Worm (Caenorhabditis elegans): ENCODE data around the gene T01D1.4.

T01D1.4 gene

ce11 chrII:158004-158731, 20.7 kb downstream of the T01D1.4 start:
- no peak for TF ChIP-seq sma-9 (GFP tag; optimal IDR thresholded peaks at IDR 0.05)
- no peak for TF ChIP-seq sma-9 (tag; optimal IDR thresholded peaks at IDR 0.05)
- no peak for TF ChIP-seq nhr-23 (tag; optimal IDR thresholded peaks at IDR 0.05)
- no peak for TF ChIP-seq skn-1 (tag; optimal IDR thresholded peaks at IDR 0.05)
- TF ChIP-seq snpc-4 (tag; optimal IDR thresholded peaks at IDR 0.05), result no peak
- peak; percentile 3 for TF ChIP-seq egl-27 (tag; optimal IDR thresholded peaks at IDR 0.05)
- TF ChIP-seq alr-1 (tag; optimal IDR thresholded peaks at IDR 0.05), result no peak
- TF ChIP-seq nhr-21 (tag; optimal IDR thresholded peaks at IDR 0.05), result no peak
- no peak for TF ChIP-seq nhr-10 (tag; optimal IDR thresholded peaks at IDR 0.05)
- no peak for TF ChIP-seq mbf-1 (tag; optimal IDR thresholded peaks at IDR 0.05)
- TF ChIP-seq fos-1 (tag; optimal IDR thresholded peaks at IDR 0.05), result peak; percentile 37
- TF ChIP-seq nhr-129 (tag; optimal IDR thresholded peaks at IDR 0.05), result no peak
- TF ChIP-seq F13H6.1 (tag; optimal IDR thresholded peaks at IDR 0.05), result peak; percentile 7
- peak; percentile 21 for TF ChIP-seq lin-11 (tag; optimal IDR thresholded peaks at IDR 0.05)
- TF ChIP-seq blmp-1 (tag; optimal IDR thresholded peaks at IDR 0.05; ENCODE audit: insufficient read depth), result peak; percentile 80

- TF ChIP-seq ama-1 (optimal IDR thresholded peaks at IDR 0.05) (no peak), ztf-11 (tag; optimal IDR thresholded peaks at IDR 0.05) (no peak), egl-27 (tag; optimal IDR thresholded peaks at IDR 0.05) (no peak), lin-13 (GFP tag; optimal IDR thresholded peaks at IDR 0.05) (no peak), alr-1 (tag; optimal IDR thresholded peaks at IDR 0.05) (no peak), mbf-1 (tag; optimal IDR thresholded peaks at IDR 0.05) (no peak), nhr-21 (tag; optimal IDR thresholded peaks at IDR 0.05) (no peak), aly-2 (tag; optimal IDR thresholded peaks at IDR 0.05) (no peak), mdl-1 (tag; optimal IDR thresholded peaks at IDR 0.05) (no peak), snpc-4 (tag; optimal IDR thresholded peaks at IDR 0.05) (no peak), ZK546.5 (tag; optimal IDR thresholded peaks at IDR 0.05) (no peak), nhr-10 (tag; optimal IDR thresholded peaks at IDR 0.05) (no peak), blmp-1 (tag; optimal IDR thresholded peaks at IDR 0.05; ENCODE audit: insufficient read depth) (no peak), nhr-237 (tag; optimal IDR thresholded peaks at IDR 0.05) (no peak), lin-11 (tag; optimal IDR thresholded peaks at IDR 0.05) (no peak), elt-3 (tag; optimal IDR thresholded peaks at IDR 0.05) (no peak), skn-1 (tag; optimal IDR thresholded peaks at IDR 0.05) (no peak), zag-1 (tag; optimal IDR thresholded peaks at IDR 0.05) (no peak), dmd-4 (tag; optimal IDR thresholded peaks at IDR 0.05) (no peak), ceh-82 (tag; optimal IDR thresholded peaks at IDR 0.05) (no peak)
Measured at ce11 chrII:156999-157499, 21.8 kb downstream of the T01D1.4 start.

ce11 chrII:155904-156303, 23.0 kb downstream of the T01D1.4 start, which contains the start of gene mrpl-28:
Gene mrpl-28 (minus strand): TSS chrII:156009.
- peak; percentile 90 for TF ChIP-seq nhr-25 (tag; optimal IDR thresholded peaks at IDR 0.05)
- no peak for TF ChIP-seq mbf-1 (tag; optimal IDR thresholded peaks at IDR 0.05)
- peak; percentile 96 for TF ChIP-seq lin-11 (tag; optimal IDR thresholded peaks at IDR 0.05)
- TF ChIP-seq C34F6.9 (tag; optimal IDR thresholded peaks at IDR 0.05), result peak; percentile 95
- TF ChIP-seq ZK546.5 (tag; optimal IDR thresholded peaks at IDR 0.05), result peak; percentile 55
- peak; percentile 95 for TF ChIP-seq sma-3 (GFP tag; optimal IDR thresholded peaks at IDR 0.05)
- peak; percentile 60 for TF ChIP-seq Y55F3AM.14 (GFP tag; optimal IDR thresholded peaks at IDR 0.05)
- peak; percentile 95 for TF ChIP-seq crh-2 (tag; optimal IDR thresholded peaks at IDR 0.05)
- TF ChIP-seq nhr-6 (tag; optimal IDR thresholded peaks at IDR 0.05), result peak; percentile 90
- TF ChIP-seq mdl-1 (tag; optimal IDR thresholded peaks at IDR 0.05), result peak in 1 of 2 experiments; percentile 26
- TF ChIP-seq gmeb-1 (tag; optimal IDR thresholded peaks at IDR 0.05), result peak; percentile 97
- no peak for TF ChIP-seq unc-39 (tag; optimal IDR thresholded peaks at IDR 0.05)
- peak; percentile 81 for TF ChIP-seq snpc-4 (tag; optimal IDR thresholded peaks at IDR 0.05)
- peak; percentile 92 for TF ChIP-seq egl-27 (tag; optimal IDR thresholded peaks at IDR 0.05)
- peak; percentile 86 for TF ChIP-seq ztf-4 (tag; optimal IDR thresholded peaks at IDR 0.05)
- TF ChIP-seq ceh-82 (tag; optimal IDR thresholded peaks at IDR 0.05), result peak; percentile 79
- TF ChIP-seq ceh-16 (tag; optimal IDR thresholded peaks at IDR 0.05), result no peak
- peak; percentile 95 for TF ChIP-seq mab-5 (tag; optimal IDR thresholded peaks at IDR 0.05)
- TF ChIP-seq skn-1 (tag; optimal IDR thresholded peaks at IDR 0.05), result no peak
- peak; percentile 90 to 95 for TF ChIP-seq lsy-2 (tag; optimal IDR thresholded peaks at IDR 0.05)
- peak; percentile 73 for TF ChIP-seq R02D3.7 (tag; optimal IDR thresholded peaks at IDR 0.05)
- TF ChIP-seq lin-39 (tag; optimal IDR thresholded peaks at IDR 0.05), result no peak
- peak; percentile 64 for TF ChIP-seq zag-1 (tag; optimal IDR thresholded peaks at IDR 0.05)
- TF ChIP-seq F13H6.1 (tag; optimal IDR thresholded peaks at IDR 0.05), result peak; percentile 93
- no peak for TF ChIP-seq peb-1 (tag; optimal IDR thresholded peaks at IDR 0.05)
- no peak for TF ChIP-seq alr-1 (tag; optimal IDR thresholded peaks at IDR 0.05)
- TF ChIP-seq elt-3 (tag; optimal IDR thresholded peaks at IDR 0.05), result no peak
- TF ChIP-seq ztf-1 (GFP tag; conservative IDR thresholded peaks at IDR 0.05), result no peak
- TF ChIP-seq nhr-12 (tag; optimal IDR thresholded peaks at IDR 0.05), result no peak
- TF ChIP-seq nhr-77 (tag; optimal IDR thresholded peaks at IDR 0.05), result peak; percentile 29
- no peak for TF ChIP-seq dmd-4 (tag; optimal IDR thresholded peaks at IDR 0.05)
- TF ChIP-seq aly-2 (tag; optimal IDR thresholded peaks at IDR 0.05), result no peak
- TF ChIP-seq nhr-21 (tag; optimal IDR thresholded peaks at IDR 0.05), result peak; percentile 91
- TF ChIP-seq nhr-11 (tag; optimal IDR thresholded peaks at IDR 0.05), result no peak
- TF ChIP-seq nhr-23 (tag; optimal IDR thresholded peaks at IDR 0.05), result no peak
- peak; percentile 66 for TF ChIP-seq nhr-10 (tag; optimal IDR thresholded peaks at IDR 0.05)
- TF ChIP-seq ama-1 (optimal IDR thresholded peaks at IDR 0.05), result peak; percentile 57
- TF ChIP-seq sma-9 (GFP tag; optimal IDR thresholded peaks at IDR 0.05), result peak; percentile 95
- no peak for TF ChIP-seq sma-9 (tag; optimal IDR thresholded peaks at IDR 0.05)
- TF ChIP-seq nhr-129 (tag; optimal IDR thresholded peaks at IDR 0.05), result peak; percentile 85
- no peak for TF ChIP-seq ztf-11 (tag; optimal IDR thresholded peaks at IDR 0.05)

All from whole organism, L2 larva.